Worm (Caenorhabditis elegans): ENCODE measurements around the gene pnp-1.
A peak's percentile ranks its signal among the peaks of the same experiment; 100 is the strongest.

pnp-1 gene

DNA sequence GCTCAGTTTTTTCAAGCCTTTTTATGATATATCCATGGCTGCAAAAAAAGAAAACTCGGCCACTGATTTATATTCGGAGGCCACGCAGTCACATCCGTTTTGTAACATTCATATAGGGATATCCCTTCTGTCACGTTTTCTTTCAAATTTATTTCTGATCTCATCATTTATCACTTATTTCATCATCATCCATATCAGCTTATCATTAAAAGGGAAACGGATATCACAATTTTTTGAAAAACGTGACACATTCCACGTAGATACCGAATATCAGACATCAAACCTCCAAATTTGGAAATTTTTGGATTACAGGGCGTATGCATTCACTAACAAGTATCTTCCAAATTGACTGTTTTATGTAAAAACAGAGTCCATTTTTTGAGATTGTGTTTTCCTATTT lies 4.6 kb upstream of the pnp-1 start:
- TF ChIP-seq ceh-100 (GFP tag; IDR thresholded peaks at IDR 0.05) = no peak
- TF ChIP-seq cebp-1 (GFP tag; IDR thresholded peaks at IDR 0.05) = no peak
- peak; percentile 55 for TF ChIP-seq cebp-1 (tag; optimal IDR thresholded peaks at IDR 0.05)

DNA sequence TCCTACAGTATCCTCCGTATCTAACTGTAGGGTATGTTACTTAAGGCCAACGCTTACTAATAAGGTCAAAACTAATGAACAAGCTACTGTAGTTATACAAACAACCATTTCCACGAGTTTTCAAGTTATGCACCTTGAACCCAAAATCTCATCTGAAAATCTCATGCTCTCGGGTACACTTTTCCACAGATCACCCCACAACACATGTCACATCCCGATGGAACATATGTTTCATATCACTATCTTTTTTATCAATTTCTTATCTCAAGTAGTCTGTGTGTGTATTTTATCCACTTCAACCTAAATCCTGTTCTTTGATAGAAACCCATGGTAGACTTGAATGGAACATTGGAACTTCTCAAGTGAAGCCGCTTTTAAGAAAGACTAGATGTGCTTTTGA lies 2.2 kb upstream of the pnp-1 start:
- TF ChIP-seq lin-35 (GFP tag; optimal IDR thresholded peaks at IDR 0.05) (no peak), sdz-38 (tag; optimal IDR thresholded peaks at IDR 0.05) (no peak), mel-28 (tag; optimal IDR thresholded peaks at IDR 0.05; ENCODE audit: borderline replicate concordance) (no peak), cebp-2 (GFP tag; IDR thresholded peaks at IDR 0.05) (no peak), somi-1 (GFP tag; optimal IDR thresholded peaks at IDR 0.05) (no peak), nhr-120 (GFP tag; IDR thresholded peaks at IDR 0.05) (no peak), unc-130 (GFP tag; optimal IDR thresholded peaks at IDR 0.05) (no peak), bed-1 (GFP tag; IDR thresholded peaks at IDR 0.05) (no peak), egrh-3 (GFP tag; IDR thresholded peaks at IDR 0.05) (no peak), ztf-26 (tag; optimal IDR thresholded peaks at IDR 0.05) (no peak), chd-7 (tag; optimal IDR thresholded peaks at IDR 0.05) (no peak), snpc-3.4 (tag; optimal IDR thresholded peaks at IDR 0.05) (no peak), lin-40 (tag; optimal IDR thresholded peaks at IDR 0.05) (no peak), ceh-100 (GFP tag; IDR thresholded peaks at IDR 0.05) (no peak), hlh-12 (tag; optimal IDR thresholded peaks at IDR 0.05) (no peak), nhr-80 (tag; optimal IDR thresholded peaks at IDR 0.05) (no peak), let-607 (tag; optimal IDR thresholded peaks at IDR 0.05) (no peak), hmg-1.2 (GFP tag; IDR thresholded peaks at IDR 0.05) (no peak), madf-3 (GFP tag; IDR thresholded peaks at IDR 0.05) (no peak)

DNA sequence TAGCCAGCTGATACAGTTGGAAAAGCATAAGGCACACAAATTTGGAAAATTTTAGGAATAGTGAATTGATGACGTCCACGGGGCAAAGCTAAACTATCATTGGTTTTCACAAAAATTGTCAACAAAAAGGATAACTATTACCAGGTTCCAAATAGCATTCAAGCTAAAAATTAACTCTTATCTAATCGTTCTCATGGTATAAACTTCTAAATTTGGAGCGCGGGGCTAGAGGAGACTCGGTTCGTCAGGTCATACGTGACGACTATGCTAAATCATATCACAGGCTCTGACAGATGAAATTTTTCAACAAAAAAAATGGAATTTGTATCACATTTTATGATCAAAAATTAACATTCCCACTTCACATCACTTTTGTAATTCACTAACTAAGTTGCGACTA lies 1.1 kb upstream of the pnp-1 start:
- TF ChIP-seq hmg-1.2 (GFP tag; IDR thresholded peaks at IDR 0.05) = no peak
- no peak for TF ChIP-seq ztf-28 (GFP tag; IDR thresholded peaks at IDR 0.05)
- no peak for TF ChIP-seq F22D6.2 (tag; optimal IDR thresholded peaks at IDR 0.05)
- TF ChIP-seq ama-1 (optimal IDR thresholded peaks at IDR 0.05) = no peak
- TF ChIP-seq ama-1 (GFP tag; optimal IDR thresholded peaks at IDR 0.05) = no peak
- TF ChIP-seq tlf-1 (GFP tag; optimal IDR thresholded peaks at IDR 0.05) = no peak
- no peak for TF ChIP-seq hsf-1 (GFP tag; IDR thresholded peaks at IDR 0.05)
- TF ChIP-seq attf-6 (GFP tag; IDR thresholded peaks at IDR 0.05) = no peak
- no peak for TF ChIP-seq dpff-1 (tag; optimal IDR thresholded peaks at IDR 0.05)

DNA sequence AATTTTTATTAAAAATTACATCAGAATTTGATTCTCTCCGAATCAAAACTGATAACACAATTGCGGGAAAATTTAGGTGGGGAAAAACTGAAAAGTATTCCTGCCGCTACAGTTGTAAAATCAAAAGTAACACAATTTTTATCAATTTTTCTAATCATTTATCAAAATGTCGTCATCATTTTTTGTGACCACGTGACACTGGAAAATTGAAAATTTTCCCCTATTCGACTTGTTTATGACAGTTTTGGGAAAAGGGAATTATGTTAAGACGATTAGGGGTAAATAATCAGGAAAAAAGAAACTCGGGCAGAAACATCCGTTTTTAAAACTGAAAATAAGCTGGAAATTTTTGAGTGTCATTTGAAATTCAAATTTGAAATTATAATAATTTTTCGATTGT lies 1.3 kb downstream of the pnp-1 start:
- TF ChIP-seq ztf-22 (GFP tag; optimal IDR thresholded peaks at IDR 0.05) (peak; percentile 41), madf-3 (GFP tag; IDR thresholded peaks at IDR 0.05) (no peak), xnd-1 (tag; optimal IDR thresholded peaks at IDR 0.05) (no peak), Y79H2A.3 (GFP tag; conservative IDR thresholded peaks at IDR 0.05) (no peak), Y53F4B.3 (GFP tag; IDR thresholded peaks at IDR 0.05) (no peak), nfyb-1 (GFP tag; IDR thresholded peaks at IDR 0.05) (no peak), aptf-2 (GFP tag; conservative IDR thresholded peaks at IDR 0.05) (no peak), F10E7.11 (tag; optimal IDR thresholded peaks at IDR 0.05) (no peak), cebp-1 (GFP tag; IDR thresholded peaks at IDR 0.05) (no peak), cebp-1 (tag; optimal IDR thresholded peaks at IDR 0.05) (peak; percentile 37), hlh-26 (GFP tag; conservative IDR thresholded peaks at IDR 0.05) (no peak), nhr-80 (tag; optimal IDR thresholded peaks at IDR 0.05) (peak; percentile 81), chd-7 (tag; optimal IDR thresholded peaks at IDR 0.05) (peak; percentile 27), Y53G8AR.9 (GFP tag; conservative IDR thresholded peaks at IDR 0.05) (no peak), hrde-1 (tag; optimal IDR thresholded peaks at IDR 0.05; ENCODE audit: borderline replicate concordance) (no peak), nfya-2 (GFP tag; IDR thresholded peaks at IDR 0.05) (no peak), cebp-2 (GFP tag; IDR thresholded peaks at IDR 0.05) (no peak), ztf-25 (GFP tag; IDR thresholded peaks at IDR 0.05) (no peak), madf-8 (GFP tag; conservative IDR thresholded peaks at IDR 0.05) (no peak), hsf-1 (GFP tag; IDR thresholded peaks at IDR 0.05) (no peak), lin-40 (tag; optimal IDR thresholded peaks at IDR 0.05) (peak; percentile 2), atf-7 (tag; optimal IDR thresholded peaks at IDR 0.05) (peak; percentile 70), D2030.7 (GFP tag; IDR thresholded peaks at IDR 0.05) (no peak), ceh-100 (GFP tag; IDR thresholded peaks at IDR 0.05) (no peak), ztf-6 (GFP tag; IDR thresholded peaks at IDR 0.05) (no peak)

All from whole organism, young adult.